Fruit fly (Drosophila melanogaster): ENCODE results near the gene GstT3.

Gene GstT3

dm6 chrX:20519049-20519448 is 51.8 kb downstream of the GstT3 start (continued):
- TF ChIP-seq lmd (GFP tag; IDR thresholded peaks at IDR 0.05) = peak; percentile 59
- no peak for TF ChIP-seq CG10462 (GFP tag; optimal IDR thresholded peaks at IDR 0.05)
- TF ChIP-seq NfI (GFP tag; optimal IDR thresholded peaks at IDR 0.05) = peak; percentile 43
- no peak for TF ChIP-seq CG5953 (GFP tag; IDR thresholded peaks at IDR 0.05)
- TF ChIP-seq emc (GFP tag; optimal IDR thresholded peaks at IDR 0.05) = no peak
- TF ChIP-seq vvl (GFP tag; IDR thresholded peaks at IDR 0.05) = peak; percentile 69
- peak; percentile 22 for TF ChIP-seq CG13775 (GFP tag; optimal IDR thresholded peaks at IDR 0.05)
- TF ChIP-seq Six4 (GFP tag; optimal IDR thresholded peaks at IDR 0.05) = no peak
- peak; percentile 39 for TF ChIP-seq CG9817 (tag; optimal IDR thresholded peaks at IDR 0.05)
- peak; percentile 36 for TF ChIP-seq mam (GFP tag; optimal IDR thresholded peaks at IDR 0.05)
- TF ChIP-seq CG9797 (GFP tag; optimal IDR thresholded peaks at IDR 0.05) = no peak
- TF ChIP-seq Ets97D (GFP tag; optimal IDR thresholded peaks at IDR 0.05) = no peak
- TF ChIP-seq CG18619 (GFP tag; optimal IDR thresholded peaks at IDR 0.05) = peak; percentile 8
- no peak for TF ChIP-seq CG9215 (GFP tag; IDR thresholded peaks at IDR 0.05)
- TF ChIP-seq lov (optimal IDR thresholded peaks at IDR 0.05) = no peak
- peak; percentile 47; the same call in 1 of the 3 replicates for TF ChIP-seq lov (GFP tag; IDR thresholded peaks at IDR 0.05)
- no peak for TF ChIP-seq yki (optimal IDR thresholded peaks at IDR 0.05)
- TF ChIP-seq CG15073 (GFP tag; optimal IDR thresholded peaks at IDR 0.05) = no peak
- TF ChIP-seq ken (GFP tag; IDR thresholded peaks at IDR 0.05) = peak; percentile 30; the same call in 1 of the 3 replicates
- TF ChIP-seq lab (GFP tag; optimal IDR thresholded peaks at IDR 0.05) = no peak
- no peak for TF ChIP-seq Deaf1 (tag; optimal IDR thresholded peaks at IDR 0.05)
- TF ChIP-seq CG10321 (GFP tag; IDR thresholded peaks at IDR 0.05) = no peak
- TF ChIP-seq CG4328 (GFP tag; optimal IDR thresholded peaks at IDR 0.05) = no peak
- peak; percentile 68 for TF ChIP-seq slbo (GFP tag; IDR thresholded peaks at IDR 0.05)
- TF ChIP-seq CG12659 (GFP tag; optimal IDR thresholded peaks at IDR 0.05) = peak; percentile 36
- no peak for TF ChIP-seq CG1832 (GFP tag; optimal IDR thresholded peaks at IDR 0.05)
- TF ChIP-seq CHES-1-like (GFP tag; optimal IDR thresholded peaks at IDR 0.05) = no peak
- peak; percentile 24; the same call in 1 of the 2 replicates for TF ChIP-seq CG1024 (GFP tag; IDR thresholded peaks at IDR 0.05)
- TF ChIP-seq CG4404 (GFP tag; IDR thresholded peaks at IDR 0.05) = peak; percentile 43
- TF ChIP-seq Bteb2 (GFP tag; optimal IDR thresholded peaks at IDR 0.05) = no peak
- peak; percentile 24 for TF ChIP-seq Antp (GFP tag; optimal IDR thresholded peaks at IDR 0.05)
- TF ChIP-seq CG30431 (GFP tag; optimal IDR thresholded peaks at IDR 0.05) = no peak
- TF ChIP-seq CG7786 (GFP tag; optimal IDR thresholded peaks at IDR 0.05) = peak; percentile 46
- no peak for TF ChIP-seq CG4707 (GFP tag; optimal IDR thresholded peaks at IDR 0.05)
- peak; percentile 17 for TF ChIP-seq Chrac-16 (GFP tag; optimal IDR thresholded peaks at IDR 0.05)
- peak; percentile 19 for TF ChIP-seq CG1602 (GFP tag; optimal IDR thresholded peaks at IDR 0.05)
- TF ChIP-seq CG16863 (GFP tag; optimal IDR thresholded peaks at IDR 0.05) = peak; percentile 32
- TF ChIP-seq Ravus (GFP tag; IDR thresholded peaks at IDR 0.05) = no peak
- peak; percentile 25; the same call in 1 of the 3 replicates for TF ChIP-seq B-H1 (GFP tag; IDR thresholded peaks at IDR 0.05)
- TF ChIP-seq Atf-2 (GFP tag; optimal IDR thresholded peaks at IDR 0.05) = peak; percentile 22
- no peak for TF ChIP-seq CG15696 (tag; optimal IDR thresholded peaks at IDR 0.05)
- TF ChIP-seq inv (GFP tag; IDR thresholded peaks at IDR 0.05; ENCODE audit: partially characterized antibody) = no peak
- 0 out of 3 replicates have a peak, but pooled peaks have one; percentile 41 for TF ChIP-seq Mrtf (GFP tag; IDR thresholded peaks at IDR 0.05)
- 0 out of 3 replicates have a peak, but pooled peaks have one; percentile 21 for TF ChIP-seq CG14050 (GFP tag; IDR thresholded peaks at IDR 0.05)
- TF ChIP-seq CG7556 (GFP tag; optimal IDR thresholded peaks at IDR 0.05) = peak; percentile 17
- peak; percentile 8 for TF ChIP-seq CG1792 (GFP tag; optimal IDR thresholded peaks at IDR 0.05)
- TF ChIP-seq CG16779 (GFP tag; IDR thresholded peaks at IDR 0.05) = no peak
- no peak for TF ChIP-seq CG3995 (GFP tag; optimal IDR thresholded peaks at IDR 0.05)
- TF ChIP-seq CG8089 (GFP tag; optimal IDR thresholded peaks at IDR 0.05) = peak; percentile 3
- peak; percentile 52; the same call in 1 of the 2 replicates for TF ChIP-seq ranshi (GFP tag; IDR thresholded peaks at IDR 0.05)
- peak; percentile 68 for TF ChIP-seq CG17328 (GFP tag; IDR thresholded peaks at IDR 0.05)
- peak; percentile 4 for TF ChIP-seq Meics (GFP tag; optimal IDR thresholded peaks at IDR 0.05)
- peak; percentile 54 to 61 for TF ChIP-seq dpn (GFP tag; optimal IDR thresholded peaks at IDR 0.05)

Data from whole organism, embryonic.